Fruit fly (Drosophila melanogaster): Measurements from ENCODE around the gene CG18094.
A peak's percentile ranks its signal among the peaks of the same experiment; 100 is the strongest.

The CG18094 gene

dm6 chr2L:19517154-19517814 is 27.2 kb downstream of the CG18094 start, which contains the start of gene Hasp:
Gene Hasp, minus strand, starts transcription at chr2L:19517204.
- TF ChIP-seq vri (GFP tag; optimal IDR thresholded peaks at IDR 0.05) = no peak
- peak; percentile 36 for TF ChIP-seq achi (GFP tag; optimal IDR thresholded peaks at IDR 0.05)
- TF ChIP-seq salr (GFP tag; optimal IDR thresholded peaks at IDR 0.05) = no peak
- no peak for TF ChIP-seq CG8319 (GFP tag; optimal IDR thresholded peaks at IDR 0.05)
- TF ChIP-seq fd85E (GFP tag; optimal IDR thresholded peaks at IDR 0.05) = no peak
- no peak for TF ChIP-seq Blimp-1 (GFP tag; optimal IDR thresholded peaks at IDR 0.05)
- TF ChIP-seq esn (GFP tag; optimal IDR thresholded peaks at IDR 0.05) = peak; percentile 46
- peak; percentile 3 for TF ChIP-seq Smox (GFP tag; optimal IDR thresholded peaks at IDR 0.05)
- TF ChIP-seq CG6854 (GFP tag; optimal IDR thresholded peaks at IDR 0.05) = no peak
- peak; percentile 17 for TF ChIP-seq pdm3 (GFP tag; optimal IDR thresholded peaks at IDR 0.05)
- peak; percentile 19 for TF ChIP-seq Hr39 (GFP tag; optimal IDR thresholded peaks at IDR 0.05)
- TF ChIP-seq CG6276 (GFP tag; optimal IDR thresholded peaks at IDR 0.05) = no peak
- TF ChIP-seq CG10669 (GFP tag; optimal IDR thresholded peaks at IDR 0.05) = no peak
- TF ChIP-seq Hr38 (GFP tag; optimal IDR thresholded peaks at IDR 0.05) = no peak
- TF ChIP-seq Sox102F (GFP tag; optimal IDR thresholded peaks at IDR 0.05) = peak; percentile 30
- peak; percentile 36 for TF ChIP-seq CG3919 (GFP tag; optimal IDR thresholded peaks at IDR 0.05)
- no peak for TF ChIP-seq Eip78C (GFP tag)
- no peak for TF ChIP-seq Ets96B (tag; optimal IDR thresholded peaks at IDR 0.05)
- TF ChIP-seq Lpt (GFP tag; optimal IDR thresholded peaks at IDR 0.05) = no peak
- TF ChIP-seq fkh (GFP tag; optimal IDR thresholded peaks at IDR 0.05) = no peak
- peak; percentile 17 for TF ChIP-seq topi (GFP tag; optimal IDR thresholded peaks at IDR 0.05)
- no peak for TF ChIP-seq CG32006 (GFP tag; optimal IDR thresholded peaks at IDR 0.05)
- TF ChIP-seq CG31627 (GFP tag; optimal IDR thresholded peaks at IDR 0.05) = peak; percentile 8
- peak; percentile 17 for TF ChIP-seq CG34406 (GFP tag; optimal IDR thresholded peaks at IDR 0.05)
- no peak for TF ChIP-seq Eip75B (GFP tag; optimal IDR thresholded peaks at IDR 0.05)
- no peak for TF ChIP-seq CG6792 (GFP tag; optimal IDR thresholded peaks at IDR 0.05)
- TF ChIP-seq fd59A (GFP tag; optimal IDR thresholded peaks at IDR 0.05) = no peak
- no peak for TF ChIP-seq spab (GFP tag; optimal IDR thresholded peaks at IDR 0.05)
- 0 out of 3 replicates have a peak, but pooled peaks have one; percentile 32 for TF ChIP-seq eg (GFP tag; IDR thresholded peaks at IDR 0.05)
- no peak for TF ChIP-seq CG9139 (GFP tag; optimal IDR thresholded peaks at IDR 0.05)
- no peak for TF ChIP-seq Eip93F (GFP tag; optimal IDR thresholded peaks at IDR 0.05)
- peak; percentile 42 for TF ChIP-seq svp (GFP tag)
- no peak for TF ChIP-seq dsx (GFP tag; optimal IDR thresholded peaks at IDR 0.05; ENCODE audit: poor library complexity, severe bottlenecking)
- peak; percentile 23 for TF ChIP-seq Hr4 (GFP tag; optimal IDR thresholded peaks at IDR 0.05)
- TF ChIP-seq CG15336 (GFP tag; IDR thresholded peaks at IDR 0.05) = peak; percentile 41
- peak; percentile 19 for TF ChIP-seq Met (GFP tag; optimal IDR thresholded peaks at IDR 0.05)
- no peak for TF ChIP-seq CG16779 (tag; optimal IDR thresholded peaks at IDR 0.05)
- no peak; the same call in 2 of the 3 replicates for TF ChIP-seq CG8119 (GFP tag; IDR thresholded peaks at IDR 0.05)
- peak; percentile 19 for TF ChIP-seq acj6 (GFP tag; optimal IDR thresholded peaks at IDR 0.05)

dm6 chr2L:19518636-19519086 is 28.6 kb downstream of the CG18094 start, which contains the start of gene CG10132:
Gene CG10132, plus strand, starts transcription at chr2L:19518824.
- TF ChIP-seq Sox15 (GFP tag; optimal IDR thresholded peaks at IDR 0.05) (no peak), Lpt (GFP tag; optimal IDR thresholded peaks at IDR 0.05) (peak; percentile 7), pdm3 (GFP tag; optimal IDR thresholded peaks at IDR 0.05) (no peak), ss (GFP tag; optimal IDR thresholded peaks at IDR 0.05) (no peak), dsx (GFP tag; optimal IDR thresholded peaks at IDR 0.05; ENCODE audit: poor library complexity, severe bottlenecking) (no peak)
